Fruit fly (Drosophila melanogaster): ENCODE results near the gene CG6071.

Gene CG6071

DNA sequence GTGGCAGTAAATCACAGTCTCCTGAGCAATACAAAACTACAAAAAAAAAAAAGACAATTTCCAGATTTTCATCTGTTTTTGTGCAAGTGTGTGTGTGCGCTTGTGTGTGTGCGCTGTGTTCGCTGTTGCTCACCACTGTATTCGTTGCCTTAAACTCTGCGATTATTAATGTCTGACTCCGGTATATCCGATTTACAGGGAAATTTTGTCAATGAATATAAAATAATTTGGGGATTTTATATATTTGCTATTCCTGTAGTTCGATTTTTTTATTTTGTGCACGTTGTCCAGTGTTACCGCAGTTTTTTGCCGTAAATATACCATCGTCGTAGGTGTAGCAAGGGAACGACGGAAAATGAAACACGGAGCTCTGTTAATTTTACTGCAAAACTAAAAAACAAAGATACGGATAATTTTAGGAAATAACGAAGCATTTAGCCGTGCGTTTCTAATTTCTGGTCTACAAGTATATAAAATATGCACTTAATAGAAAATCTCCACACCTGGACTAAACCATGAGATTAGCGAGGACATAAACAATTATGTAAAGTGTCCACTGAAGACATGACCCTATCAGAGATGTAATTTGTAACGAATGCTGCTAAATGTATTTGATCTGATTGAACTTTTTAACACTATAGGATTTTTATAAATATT is 36.6 kb downstream of the CG6071 start, which contains the start of gene Duba (continued):
- TF ChIP-seq sc (optimal IDR thresholded peaks at IDR 0.05) (no peak), sc (GFP tag; optimal IDR thresholded peaks at IDR 0.05) (no peak), CG6175 (GFP tag; IDR thresholded peaks at IDR 0.05) (no peak), CG8765 (GFP tag; IDR thresholded peaks at IDR 0.05) (no peak), Jarid2 (GFP tag; optimal IDR thresholded peaks at IDR 0.05) (no peak), Doc3 (GFP tag; IDR thresholded peaks at IDR 0.05; ENCODE audit: partially characterized antibody) (no peak), CG8478 (optimal IDR thresholded peaks at IDR 0.05) (no peak), pnt (GFP tag; optimal IDR thresholded peaks at IDR 0.05) (no peak), psq (GFP tag; optimal IDR thresholded peaks at IDR 0.05) (no peak), CG5180 (GFP tag; optimal IDR thresholded peaks at IDR 0.05) (no peak), corto (GFP tag; optimal IDR thresholded peaks at IDR 0.05) (no peak), sd (tag; optimal IDR thresholded peaks at IDR 0.05) (no peak), Rfx (GFP tag; IDR thresholded peaks at IDR 0.05) (no peak; the same call in 1 of the 2 replicates), CG12236 (GFP tag; optimal IDR thresholded peaks at IDR 0.05) (no peak), CG7839 (tag; optimal IDR thresholded peaks at IDR 0.05) (no peak), Doc2 (GFP tag; IDR thresholded peaks at IDR 0.05) (no peak), Opbp (GFP tag; IDR thresholded peaks at IDR 0.05; ENCODE audit: partially characterized antibody) (0 out of 3 replicates have a peak, but pooled peaks have one; percentile 28), crp (GFP tag; optimal IDR thresholded peaks at IDR 0.05) (peak in 1 of 2 experiments; percentile 23), Atf6 (GFP tag; IDR thresholded peaks at IDR 0.05) (no peak), Hr78 (GFP tag; optimal IDR thresholded peaks at IDR 0.05) (no peak), gfzf (GFP tag; optimal IDR thresholded peaks at IDR 0.05) (peak; percentile 86), inv (GFP tag; IDR thresholded peaks at IDR 0.05; ENCODE audit: partially characterized antibody) (no peak), twi (tag; optimal IDR thresholded peaks at IDR 0.05) (no peak), Drgx (GFP tag; IDR thresholded peaks at IDR 0.05) (no peak), CG10979 (tag; optimal IDR thresholded peaks at IDR 0.05) (no peak), fd96Cb (tag; optimal IDR thresholded peaks at IDR 0.05) (no peak), CoRest (tag; optimal IDR thresholded peaks at IDR 0.05) (peak; percentile 51), fd3F (GFP tag; optimal IDR thresholded peaks at IDR 0.05) (no peak), Mrtf (GFP tag; IDR thresholded peaks at IDR 0.05) (no peak), CG1647 (GFP tag; optimal IDR thresholded peaks at IDR 0.05) (no peak), ci (GFP tag; IDR thresholded peaks at IDR 0.05) (no peak), Oli (tag; optimal IDR thresholded peaks at IDR 0.05) (no peak), Xbp1 (GFP tag; optimal IDR thresholded peaks at IDR 0.05) (peak; percentile 24), CG12299 (tag; optimal IDR thresholded peaks at IDR 0.05) (no peak), eve (GFP tag; optimal IDR thresholded peaks at IDR 0.05) (no peak), hb (GFP tag; IDR thresholded peaks at IDR 0.05; ENCODE audit: partially characterized antibody) (no peak), unpg (GFP tag; optimal IDR thresholded peaks at IDR 0.05) (no peak), repo (GFP tag; optimal IDR thresholded peaks at IDR 0.05) (no peak), CG10147 (GFP tag; optimal IDR thresholded peaks at IDR 0.05) (no peak), fd64A (GFP tag; optimal IDR thresholded peaks at IDR 0.05) (no peak), Fer2 (tag; optimal IDR thresholded peaks at IDR 0.05) (no peak), hth (optimal IDR thresholded peaks at IDR 0.05) (no peak), CG15269 (tag; optimal IDR thresholded peaks at IDR 0.05) (no peak), dysf (GFP tag; IDR thresholded peaks at IDR 0.05) (no peak), CG12391 (tag; optimal IDR thresholded peaks at IDR 0.05) (no peak), Nf-YB (GFP tag; optimal IDR thresholded peaks at IDR 0.05) (no peak), CG7271 (tag; optimal IDR thresholded peaks at IDR 0.05) (no peak), Meics (GFP tag; optimal IDR thresholded peaks at IDR 0.05) (peak; percentile 98), disco-r (GFP tag; optimal IDR thresholded peaks at IDR 0.05) (no peak), nau (GFP tag; optimal IDR thresholded peaks at IDR 0.05) (no peak)
